Worm (Caenorhabditis elegans): ENCODE results near the gene gpx-3.

- no peak for TF ChIP-seq lin-39 (tag; optimal IDR thresholded peaks at IDR 0.05)
- peak in 1 of 2 experiments; percentile 37 for TF ChIP-seq mdl-1 (tag; optimal IDR thresholded peaks at IDR 0.05)
- no peak for TF ChIP-seq nhr-11 (tag; optimal IDR thresholded peaks at IDR 0.05)
- no peak for TF ChIP-seq zag-1 (tag; optimal IDR thresholded peaks at IDR 0.05)
- TF ChIP-seq ztf-11 (tag; optimal IDR thresholded peaks at IDR 0.05) = no peak
- TF ChIP-seq skn-1 (tag; optimal IDR thresholded peaks at IDR 0.05) = no peak
- no peak for TF ChIP-seq efl-1 (optimal IDR thresholded peaks at IDR 0.05)
- peak in 1 of 2 experiments; percentile 2 for TF ChIP-seq efl-1 (GFP tag; optimal IDR thresholded peaks at IDR 0.05 in 1 of 2)
These were observed 34.6 kb upstream of the gpx-3 start for ce11 chrX:9553095-9553494.
